Worm (Caenorhabditis elegans): Measurements from ENCODE around the gene R01H2.2.

R01H2.2 gene

DNA sequence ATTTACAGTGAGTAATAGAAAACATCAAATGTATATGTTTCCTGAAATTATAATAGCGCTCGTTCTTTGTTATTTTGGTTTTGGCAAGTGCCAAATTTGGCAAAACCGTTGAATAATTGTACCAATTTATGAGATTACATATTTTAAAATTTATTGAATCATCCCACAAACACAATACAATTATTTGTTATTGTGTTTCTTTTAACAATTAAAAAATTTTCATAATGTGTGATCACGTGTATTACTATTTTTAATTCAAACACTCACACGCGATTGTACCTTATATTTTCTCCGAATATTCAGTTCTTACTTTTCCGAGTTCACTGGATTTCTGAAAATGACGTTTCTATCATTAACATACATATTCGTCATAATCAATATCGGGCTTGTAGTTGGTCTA, at the start of gene R01H2.2:
TSS of gene R01H2.2 (plus strand) at position 301 of the 400 bp plus-strand sequence.
- no peak for TF ChIP-seq pqm-1 (tag; optimal IDR thresholded peaks at IDR 0.05)
- no peak for TF ChIP-seq elt-1 (tag; optimal IDR thresholded peaks at IDR 0.05)
- TF ChIP-seq jun-1 (tag; optimal IDR thresholded peaks at IDR 0.05): no peak
- no peak for TF ChIP-seq nhr-23 (tag; optimal IDR thresholded peaks at IDR 0.05)

DNA sequence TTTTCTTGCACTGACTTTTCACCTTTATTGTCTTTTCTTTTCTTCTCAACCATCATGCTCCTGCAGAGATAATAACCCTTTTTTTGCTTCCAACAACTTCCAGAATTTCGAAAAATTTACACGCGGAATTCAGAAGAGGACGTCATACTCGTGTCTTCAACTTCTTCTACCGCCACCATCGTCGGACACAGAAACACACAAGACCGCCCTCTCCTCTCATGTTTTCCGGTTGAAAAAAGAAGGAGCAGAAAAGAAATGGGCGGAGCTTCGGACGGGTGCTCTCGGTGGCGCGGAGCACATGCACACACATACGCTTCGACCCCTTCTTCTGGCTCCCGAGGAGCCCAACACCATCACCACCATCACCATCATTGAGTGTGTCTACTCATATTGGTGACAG, 47.5 kb upstream of the R01H2.2 start, which contains the start of gene lgc-38:
TSS of gene lgc-38 (plus strand) at position 301 of the 400 bp plus-strand sequence.
- no peak for TF ChIP-seq ZK546.5 (tag; optimal IDR thresholded peaks at IDR 0.05)
- no peak for TF ChIP-seq ceh-9 (tag; optimal IDR thresholded peaks at IDR 0.05)
- TF ChIP-seq R02D3.7 (tag; optimal IDR thresholded peaks at IDR 0.05): no peak
- TF ChIP-seq nhr-12 (tag; optimal IDR thresholded peaks at IDR 0.05): no peak
- no peak for TF ChIP-seq unc-62 (GFP tag; optimal IDR thresholded peaks at IDR 0.05)
- TF ChIP-seq fos-1 (tag; optimal IDR thresholded peaks at IDR 0.05): no peak
- TF ChIP-seq egl-27 (tag; optimal IDR thresholded peaks at IDR 0.05): no peak
- no peak for TF ChIP-seq nhr-28 (tag; optimal IDR thresholded peaks at IDR 0.05)
- TF ChIP-seq snpc-4 (tag; optimal IDR thresholded peaks at IDR 0.05): no peak
- TF ChIP-seq skn-1 (tag; optimal IDR thresholded peaks at IDR 0.05): no peak
- no peak for TF ChIP-seq zag-1 (tag; optimal IDR thresholded peaks at IDR 0.05)
- TF ChIP-seq nfya-1 (tag; optimal IDR thresholded peaks at IDR 0.05; ENCODE audit: insufficient read depth): no peak

DNA sequence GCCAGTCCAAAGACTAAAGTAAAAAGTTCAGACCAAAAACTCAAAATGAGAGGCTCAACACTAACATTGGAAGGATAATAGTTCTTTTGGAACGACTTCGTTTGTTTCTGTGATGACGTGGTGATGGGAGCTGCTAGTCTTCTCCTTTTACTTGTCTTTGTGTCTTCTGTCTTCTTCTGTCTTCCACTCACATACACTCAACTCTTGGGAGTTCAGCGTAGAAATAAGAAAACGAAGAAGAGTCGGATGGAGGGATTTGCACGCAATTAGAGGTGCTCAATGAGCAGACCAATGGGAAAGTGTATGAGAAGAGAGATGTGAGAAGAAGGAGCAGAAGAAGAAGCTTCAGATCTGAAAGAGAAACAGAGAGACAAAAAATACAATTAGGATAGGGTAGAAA, 44.3 kb upstream of the R01H2.2 start:
- TF ChIP-seq egl-5 (tag; optimal IDR thresholded peaks at IDR 0.05) (no peak), daf-12 (tag; optimal IDR thresholded peaks at IDR 0.05) (no peak), hmg-11 (tag; optimal IDR thresholded peaks at IDR 0.05) (no peak), ceh-82 (tag; optimal IDR thresholded peaks at IDR 0.05) (no peak), zag-1 (tag; optimal IDR thresholded peaks at IDR 0.05) (no peak), sea-2 (GFP tag; optimal IDR thresholded peaks at IDR 0.05) (no peak), nhr-43 (tag; optimal IDR thresholded peaks at IDR 0.05; ENCODE audit: poor library complexity, severe bottlenecking) (no peak), mml-1 (tag; optimal IDR thresholded peaks at IDR 0.05) (no peak), nhr-11 (tag; optimal IDR thresholded peaks at IDR 0.05) (no peak), nhr-12 (tag; optimal IDR thresholded peaks at IDR 0.05) (no peak), elt-3 (tag; optimal IDR thresholded peaks at IDR 0.05) (no peak), R02D3.7 (tag; optimal IDR thresholded peaks at IDR 0.05) (no peak), elt-2 (tag; optimal IDR thresholded peaks at IDR 0.05) (no peak), ztf-11 (tag; optimal IDR thresholded peaks at IDR 0.05) (no peak), nfya-1 (tag; optimal IDR thresholded peaks at IDR 0.05; ENCODE audit: insufficient read depth) (no peak)

DNA sequence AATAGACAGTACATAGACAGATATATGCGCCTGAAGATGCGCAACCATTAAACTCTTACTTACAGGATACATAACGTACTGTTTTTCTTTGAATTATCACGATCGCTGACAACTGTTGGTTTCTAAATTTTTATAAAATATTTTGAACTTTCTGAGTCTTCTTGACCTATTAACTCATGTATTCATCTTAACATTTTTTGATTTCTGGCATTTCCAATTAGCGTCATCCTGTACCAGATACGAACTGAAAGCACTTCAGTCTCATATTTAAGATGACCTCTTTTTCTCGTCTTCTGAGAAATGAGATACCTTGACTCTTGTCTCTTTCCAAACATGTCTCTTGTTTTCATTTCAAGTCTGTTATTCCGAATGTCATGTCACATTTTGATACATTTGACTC, 42.6 kb upstream of the R01H2.2 start:
- no peak for TF ChIP-seq sea-2 (GFP tag; optimal IDR thresholded peaks at IDR 0.05)
- TF ChIP-seq nhr-12 (tag; optimal IDR thresholded peaks at IDR 0.05): no peak

DNA sequence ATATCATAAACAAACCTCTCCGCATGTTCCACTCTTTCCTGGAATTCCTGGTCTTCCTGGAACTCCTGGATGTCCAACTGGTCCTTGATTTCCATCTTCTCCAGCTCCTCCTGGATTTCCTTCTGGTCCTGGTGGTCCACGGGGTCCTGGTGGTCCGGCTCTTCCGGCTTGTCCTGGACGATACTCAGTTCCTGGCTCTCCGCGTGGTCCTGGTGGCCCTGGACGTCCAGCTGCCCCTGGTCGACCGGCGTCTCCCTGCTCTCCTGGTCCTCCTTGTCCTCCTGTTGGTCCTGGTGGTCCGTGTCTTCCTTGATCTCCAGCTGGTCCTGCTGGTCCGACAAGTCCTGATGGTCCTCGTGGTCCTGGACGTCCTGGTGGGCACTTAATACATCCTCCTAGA, 36.6 kb upstream of the R01H2.2 start:
- TF ChIP-seq nfya-1 (tag; optimal IDR thresholded peaks at IDR 0.05; ENCODE audit: insufficient read depth): no peak
- no peak for TF ChIP-seq nhr-76 (tag; optimal IDR thresholded peaks at IDR 0.05)
- no peak for TF ChIP-seq R02D3.7 (tag; optimal IDR thresholded peaks at IDR 0.05)
- no peak for TF ChIP-seq eor-1 (tag; optimal IDR thresholded peaks at IDR 0.05)
- no peak for TF ChIP-seq nhr-77 (tag; optimal IDR thresholded peaks at IDR 0.05)
- no peak for TF ChIP-seq nhr-237 (tag; optimal IDR thresholded peaks at IDR 0.05)
- no peak for TF ChIP-seq nhr-67 (tag; optimal IDR thresholded peaks at IDR 0.05)
- no peak for TF ChIP-seq egl-27 (tag; optimal IDR thresholded peaks at IDR 0.05)
- TF ChIP-seq unc-39 (tag; optimal IDR thresholded peaks at IDR 0.05): no peak
- no peak for TF ChIP-seq fkh-10 (GFP tag; optimal IDR thresholded peaks at IDR 0.05)
- TF ChIP-seq jun-1 (tag; optimal IDR thresholded peaks at IDR 0.05): no peak
- no peak for TF ChIP-seq ceh-16 (tag; optimal IDR thresholded peaks at IDR 0.05)
- no peak for TF ChIP-seq nhr-25 (tag; optimal IDR thresholded peaks at IDR 0.05)
- TF ChIP-seq ceh-9 (tag; optimal IDR thresholded peaks at IDR 0.05): no peak
- TF ChIP-seq elt-2 (tag; optimal IDR thresholded peaks at IDR 0.05): no peak
- no peak for TF ChIP-seq snpc-4 (tag; optimal IDR thresholded peaks at IDR 0.05)
- TF ChIP-seq skn-1 (tag; optimal IDR thresholded peaks at IDR 0.05): no peak
